Worm (Caenorhabditis elegans) whole organism, L3 larva: ENCODE data around the gene C26E6.1.
A peak's percentile ranks its signal among the peaks of the same experiment; 100 is the strongest.

Experiments used
- R02D3.7 ChIP-seq: fragments of 150-350 bp; optimal IDR thresholded peaks from 2 replicates; lab custom pipeline; 2014; ENCODE audit warnings: missing biosample characterization, missing genetic modification characterization
- ZK546.5 ChIP-seq: sonication (generic microtip); optimal IDR thresholded peaks from 2 replicates; lab custom pipeline; 2017; ENCODE audit warnings: missing biosample characterization, missing genetic modification characterization
- aly-2 ChIP-seq: fragments of 150-350 bp; optimal IDR thresholded peaks from 2 replicates; lab custom pipeline; 2014; ENCODE audit warnings: missing biosample characterization, missing genetic modification characterization
- ceh-16 ChIP-seq: sonication (generic microtip); optimal IDR thresholded peaks from 2 replicates; lab custom pipeline; 2017; ENCODE audit warnings: missing biosample characterization, missing genetic modification characterization
- ceh-28 ChIP-seq: fragments of 150-350 bp; optimal IDR thresholded peaks from 2 replicates; lab custom pipeline; 2014; ENCODE audit warnings: missing biosample characterization, missing genetic modification reagents, missing genetic modification characterization
- ceh-82 ChIP-seq: fragments of 150-350 bp; optimal IDR thresholded peaks from 2 replicates; lab custom pipeline; 2014; ENCODE audit warnings: missing biosample characterization, missing genetic modification characterization
- daf-12 ChIP-seq: fragments of 150-350 bp; optimal IDR thresholded peaks from 2 replicates; lab custom pipeline; 2014; ENCODE audit warnings: missing biosample characterization, missing genetic modification reagents, missing genetic modification characterization
- egl-27 ChIP-seq: sonication (generic microtip); optimal IDR thresholded peaks from 4 replicates; lab custom pipeline; 2017; ENCODE audit warnings: missing biosample characterization, missing genetic modification reagents, missing genetic modification characterization
- egl-5 ChIP-seq: fragments of 150-350 bp; optimal IDR thresholded peaks from 2 replicates; lab custom pipeline; 2017; ENCODE audit warnings: missing biosample characterization, missing genetic modification reagents, missing genetic modification characterization, inconsistent platforms
- elt-1 ChIP-seq: fragments of 150-350 bp; optimal IDR thresholded peaks from 2 replicates; lab custom pipeline; 2014; ENCODE audit warnings: missing biosample characterization, missing genetic modification characterization
- elt-2 ChIP-seq: sonication (generic microtip); optimal IDR thresholded peaks from 2 replicates; lab custom pipeline; 2016; ENCODE audit warnings: missing genetic modification reagents, mild to moderate bottlenecking, missing genetic modification characterization, missing compliant biosample characterization
- eor-1 ChIP-seq, 2 experiments: fragments of 150-350 bp; optimal IDR thresholded peaks; 2 replicates each; lab custom pipeline; 2014 to 2018; ENCODE audit warnings: missing biosample characterization in 2 of 2, missing genetic modification characterization in 2 of 2
- fkh-10 ChIP-seq: sonication (generic microtip); optimal IDR thresholded peaks from 2 replicates; lab custom pipeline; 2017; ENCODE audit warnings: missing biosample characterization, missing genetic modification reagents, missing genetic modification characterization
- fkh-2 ChIP-seq: fragments of 150-350 bp; optimal IDR thresholded peaks from 2 replicates; lab custom pipeline; 2014; ENCODE audit warnings: missing biosample characterization, missing genetic modification reagents, missing genetic modification characterization
- fos-1 ChIP-seq: fragments of 150-350 bp; optimal IDR thresholded peaks from 2 replicates; lab custom pipeline; 2014; ENCODE audit warnings: missing biosample characterization, missing genetic modification characterization
- hmg-11 ChIP-seq: sonication (generic microtip); optimal IDR thresholded peaks from 2 replicates; lab custom pipeline; 2016; ENCODE audit warnings: missing genetic modification characterization, missing compliant biosample characterization
- jun-1 ChIP-seq: fragments of 150-350 bp; optimal IDR thresholded peaks from 2 replicates; lab custom pipeline; 2014; ENCODE audit warnings: missing biosample characterization, missing genetic modification reagents, missing genetic modification characterization
- lin-15B ChIP-seq: fragments of 150-350 bp; optimal IDR thresholded peaks from 2 replicates; lab custom pipeline; 2014; ENCODE audit warnings: missing biosample characterization, missing genetic modification characterization
- lin-39 ChIP-seq: fragments of 150-350 bp; optimal IDR thresholded peaks from 2 replicates; lab custom pipeline; 2018; ENCODE audit warnings: missing biosample characterization, missing genetic modification reagents, missing genetic modification characterization
- lsy-12 ChIP-seq: sonication (generic microtip); optimal IDR thresholded peaks from 2 replicates; lab custom pipeline; 2016; ENCODE audit warnings: mild to moderate bottlenecking, missing genetic modification characterization, missing compliant biosample characterization
- mdl-1 ChIP-seq: fragments of 150-350 bp; optimal IDR thresholded peaks from 2 replicates; lab custom pipeline; 2014; ENCODE audit warnings: missing biosample characterization, missing genetic modification characterization
- mml-1 ChIP-seq: fragments of 150-350 bp; sonication (generic microtip); optimal IDR thresholded peaks from 3 replicates; lab custom pipeline; 2014; ENCODE audit warnings: missing biosample characterization, missing genetic modification characterization
- nfya-1 ChIP-seq: sonication (generic microtip); optimal IDR thresholded peaks from 2 replicates; lab custom pipeline; 2017; ENCODE audit warnings: missing genetic modification characterization, mild to moderate bottlenecking, missing compliant biosample characterization, antibody characterized with exemption, moderate library complexity; ENCODE audit not compliant: insufficient read depth
- nhr-11 ChIP-seq: fragments of 150-350 bp; optimal IDR thresholded peaks from 2 replicates; lab custom pipeline; 2014; ENCODE audit warnings: missing biosample characterization, missing genetic modification characterization
- nhr-23 ChIP-seq: fragments of 150-350 bp; optimal IDR thresholded peaks from 2 replicates; lab custom pipeline; 2014; ENCODE audit warnings: missing biosample characterization, missing genetic modification reagents, missing genetic modification characterization
- nhr-237 ChIP-seq: fragments of 150-350 bp; optimal IDR thresholded peaks from 2 replicates; lab custom pipeline; 2014; ENCODE audit warnings: missing biosample characterization, missing genetic modification characterization
- nhr-25 ChIP-seq: sonication (generic microtip); optimal IDR thresholded peaks from 2 replicates; lab custom pipeline; 2017; ENCODE audit warnings: missing biosample characterization, missing genetic modification characterization
- nhr-28 ChIP-seq: fragments of 150-350 bp; optimal IDR thresholded peaks from 2 replicates; lab custom pipeline; 2014; ENCODE audit warnings: missing biosample characterization, missing genetic modification characterization
- nhr-43 ChIP-seq: sonication (generic microtip); optimal IDR thresholded peaks from 2 replicates; lab custom pipeline; 2016; ENCODE audit warnings: mild to moderate bottlenecking, missing genetic modification characterization, missing compliant biosample characterization; ENCODE audit not compliant: poor library complexity, severe bottlenecking
- nhr-76 ChIP-seq: fragments of 150-350 bp; sonication (generic microtip); optimal IDR thresholded peaks from 5 replicates; lab custom pipeline; 2014; ENCODE audit warnings: missing biosample characterization, missing genetic modification characterization
- nhr-77 ChIP-seq: fragments of 150-350 bp; optimal IDR thresholded peaks from 2 replicates; lab custom pipeline; 2014; ENCODE audit warnings: missing biosample characterization, missing genetic modification characterization
- pha-4 ChIP-seq: fragments of 150-350 bp; optimal IDR thresholded peaks from 2 replicates; lab custom pipeline; 2014; ENCODE audit warnings: missing biosample characterization, missing genetic modification reagents, missing genetic modification characterization
- pqm-1 ChIP-seq: fragments of 150-350 bp; optimal IDR thresholded peaks from 2 replicates; lab custom pipeline; 2017; ENCODE audit warnings: missing biosample characterization, missing genetic modification characterization, inconsistent platforms
- sea-2 ChIP-seq: fragments of 150-350 bp; sonication (generic microtip); optimal IDR thresholded peaks from 4 replicates; lab custom pipeline; 2014; ENCODE audit warnings: missing biosample characterization, missing genetic modification reagents, missing genetic modification characterization
- skn-1 ChIP-seq: fragments of 150-350 bp; optimal IDR thresholded peaks from 2 replicates; lab custom pipeline; 2014; ENCODE audit warnings: missing biosample characterization, missing genetic modification characterization
- snpc-4 ChIP-seq: fragments of 150-350 bp; optimal IDR thresholded peaks from 2 replicates; lab custom pipeline; 2014; ENCODE audit warnings: missing biosample characterization, missing genetic modification characterization
- unc-62 ChIP-seq: fragments of 150-350 bp; sonication (generic microtip); optimal IDR thresholded peaks from 4 replicates; lab custom pipeline; 2014; ENCODE audit warnings: missing biosample characterization, missing genetic modification reagents, missing genetic modification characterization
- zag-1 ChIP-seq: fragments of 150-350 bp; optimal IDR thresholded peaks from 2 replicates; lab custom pipeline; 2014; ENCODE audit warnings: missing biosample characterization, missing genetic modification characterization
- ztf-11 ChIP-seq: fragments of 150-350 bp; optimal IDR thresholded peaks from 2 replicates; lab custom pipeline; 2014; ENCODE audit warnings: missing biosample characterization, missing genetic modification characterization
- ztf-4 ChIP-seq: fragments of 150-350 bp; optimal IDR thresholded peaks from 2 replicates; lab custom pipeline; 2014; ENCODE audit warnings: missing biosample characterization, missing genetic modification characterization

Gene C26E6.1

ce11 chrIII:4930154-4930679 lies 26.4 kb upstream of the C26E6.1 start, which contains the start of gene set-2:
TSS of gene set-2 (minus strand) at chrIII:4930204.
- TF ChIP-seq skn-1 (tag; lab: Kevin White, UChicago) (no peak), lin-39 (tag; lab: Kevin White, UChicago) (no peak), nhr-43 (peak; percentile 89), nhr-11 (tag; lab: Kevin White, UChicago) (no peak), snpc-4 (tag; lab: Kevin White, UChicago) (no peak), nfya-1 (tag; lab: Kevin White, UChicago) (peak; percentile 72), unc-62 (GFP tag; lab: Kevin White, UChicago) (no peak), egl-5 (no peak), fkh-2 (tag; lab: Kevin White, UChicago) (no peak), daf-12 (tag; lab: Kevin White, UChicago) (no peak), jun-1 (tag; lab: Kevin White, UChicago) (peak; percentile 16), lsy-12 (peak; percentile 32), ceh-16 (no peak), mml-1 (tag; lab: Kevin White, UChicago) (no peak), nhr-28 (tag; lab: Kevin White, UChicago) (no peak), nhr-25 (tag; lab: Kevin White, UChicago) (peak; percentile 60), nhr-76 (tag; lab: Kevin White, UChicago) (no peak), fkh-10 (GFP tag; lab: Kevin White, UChicago) (no peak), ztf-11 (tag; lab: Kevin White, UChicago) (no peak), nhr-237 (tag; lab: Kevin White, UChicago) (no peak), eor-1 (tag; optimal IDR thresholded peaks at IDR 0.05; lab: Kevin White, UChicago) (no peak), mdl-1 (no peak), elt-1 (tag; lab: Kevin White, UChicago) (no peak), egl-27 (no peak), pqm-1 (tag; lab: Kevin White, UChicago) (no peak), hmg-11 (tag; lab: Kevin White, UChicago) (peak; percentile 55), elt-2 (tag; lab: Kevin White, UChicago) (peak; percentile 30), nhr-23 (tag; lab: Kevin White, UChicago) (peak; percentile 88), sea-2 (GFP tag; lab: Kevin White, UChicago) (no peak), nhr-77 (tag; lab: Kevin White, UChicago) (no peak), pha-4 (tag; lab: Kevin White, UChicago) (peak; percentile 61), ceh-28 (tag; lab: Kevin White, UChicago) (peak; percentile 3), ZK546.5 (no peak), lin-15B (tag; lab: Kevin White, UChicago) (peak; percentile 85), R02D3.7 (tag; lab: Kevin White, UChicago) (peak; percentile 44), ztf-4 (tag; lab: Kevin White, UChicago) (no peak)
- TF ChIP-seq, all 47 proteins: peak for 12

ce11 chrIII:4932203-4932699 lies 24.4 kb upstream of the C26E6.1 start, which contains the start of the genes C26E6.12 and eri-9:
TSS of gene C26E6.12 (minus strand) at chrIII:4932253.
TSS of gene eri-9 (plus strand) at chrIII:4932450.
- no peak for TF ChIP-seq eor-1 (tag; optimal IDR thresholded peaks at IDR 0.05; lab: Kevin White, UChicago)
- TF ChIP-seq nhr-43, result no peak
- no peak for TF ChIP-seq ztf-11 (tag; lab: Kevin White, UChicago)
- TF ChIP-seq zag-1 (tag; lab: Kevin White, UChicago), result no peak
- TF ChIP-seq nhr-28 (tag; lab: Kevin White, UChicago), result no peak
- TF ChIP-seq nhr-11 (tag; lab: Kevin White, UChicago), result no peak
- no peak for TF ChIP-seq fos-1 (tag; lab: Kevin White, UChicago)
- TF ChIP-seq aly-2 (tag; lab: Kevin White, UChicago), result no peak
- TF ChIP-seq fkh-10 (GFP tag; lab: Kevin White, UChicago), result no peak
- no peak for TF ChIP-seq fkh-2 (tag; lab: Kevin White, UChicago)
- no peak for TF ChIP-seq ceh-82 (tag; lab: Kevin White, UChicago)
- no peak for TF ChIP-seq nhr-76 (tag; lab: Kevin White, UChicago)
- no peak for TF ChIP-seq elt-2 (tag; lab: Kevin White, UChicago)
- TF ChIP-seq lin-15B (tag; lab: Kevin White, UChicago), result no peak
- TF ChIP-seq ceh-16, result no peak
- no peak for TF ChIP-seq R02D3.7 (tag; lab: Kevin White, UChicago)
- no peak for TF ChIP-seq ztf-4 (tag; lab: Kevin White, UChicago)
